Worm (Caenorhabditis elegans) whole organism, L2 larva: Measurements from ENCODE around the gene str-121.

Source experiments
- ZK546.5 ChIP-seq: sonication (generic microtip); optimal IDR thresholded peaks from 2 replicates; lab custom pipeline; 2017; ENCODE audit warnings: missing biosample characterization, missing genetic modification characterization
- ama-1 ChIP-seq: fragments of 150-350 bp; optimal IDR thresholded peaks from 2 replicates; lab custom pipeline; 2018; ENCODE audit warnings: inconsistent platforms
- blmp-1 ChIP-seq: sonication (generic microtip); optimal IDR thresholded peaks from 2 replicates; lab custom pipeline; 2017; ENCODE audit warnings: missing genetic modification characterization, mild to moderate bottlenecking, missing compliant biosample characterization, antibody characterized with exemption, moderate library complexity; ENCODE audit not compliant: insufficient read depth
- ceh-82 ChIP-seq: fragments of 150-350 bp; optimal IDR thresholded peaks from 2 replicates; lab custom pipeline; 2014; ENCODE audit warnings: missing biosample characterization, missing genetic modification characterization
- egl-27 ChIP-seq: sonication (generic microtip); optimal IDR thresholded peaks from 3 replicates; lab custom pipeline; 2017; ENCODE audit warnings: missing biosample characterization, missing genetic modification reagents, missing genetic modification characterization
- elt-1 ChIP-seq: fragments of 150-350 bp; optimal IDR thresholded peaks from 2 replicates; lab custom pipeline; 2014; ENCODE audit warnings: missing biosample characterization, missing genetic modification characterization
- lin-39 ChIP-seq: fragments of 150-350 bp; optimal IDR thresholded peaks from 2 replicates; lab custom pipeline; 2014; ENCODE audit warnings: missing biosample characterization, missing genetic modification reagents, missing genetic modification characterization
- lsy-2 ChIP-seq, 2 experiments: fragments of 150-350 bp in 1 of 2; sonication (generic microtip) in 1 of 2; optimal IDR thresholded peaks; 2 replicates each; lab custom pipeline; 2014 to 2017; ENCODE audit warnings: missing biosample characterization in 2 of 2, missing genetic modification characterization in 2 of 2
- nhr-10 ChIP-seq: sonication (generic microtip); optimal IDR thresholded peaks from 2 replicates; lab custom pipeline; 2017; ENCODE audit warnings: missing biosample characterization, missing genetic modification characterization
- nhr-12 ChIP-seq: fragments of 150-350 bp; optimal IDR thresholded peaks from 2 replicates; lab custom pipeline; 2014; ENCODE audit warnings: missing biosample characterization, missing genetic modification characterization
- nhr-237 ChIP-seq: fragments of 150-350 bp; optimal IDR thresholded peaks from 2 replicates; lab custom pipeline; 2014; ENCODE audit warnings: missing biosample characterization, missing genetic modification characterization
- nhr-77 ChIP-seq: fragments of 150-350 bp; optimal IDR thresholded peaks from 2 replicates; lab custom pipeline; 2014; ENCODE audit warnings: missing biosample characterization, missing genetic modification characterization
- unc-39 ChIP-seq: fragments of 150-350 bp; optimal IDR thresholded peaks from 2 replicates; lab custom pipeline; 2014; ENCODE audit warnings: missing biosample characterization, missing genetic modification characterization
- ztf-11 ChIP-seq: sonication (generic microtip); optimal IDR thresholded peaks from 2 replicates; lab custom pipeline; 2017; ENCODE audit warnings: missing biosample characterization, missing genetic modification characterization

- TF ChIP-seq lsy-2 (tag; optimal IDR thresholded peaks at IDR 0.05; lab: Kevin White, UChicago) (no peak), nhr-237 (no peak), nhr-77 (no peak), unc-39 (tag; lab: Kevin White, UChicago) (no peak), nhr-10 (no peak), ama-1 (no peak), egl-27 (no peak), ZK546.5 (tag; lab: Kevin White, UChicago) (no peak), lin-39 (tag; lab: Kevin White, UChicago) (no peak), ztf-11 (tag; lab: Kevin White, UChicago) (no peak), blmp-1 (tag; lab: Kevin White, UChicago) (no peak), elt-1 (tag; lab: Kevin White, UChicago) (no peak), nhr-12 (no peak), ceh-82 (tag; lab: Kevin White, UChicago) (no peak)
Observed at ce11 chrV:237012-237411, 17.5 kb downstream of the str-121 start.
